Fruit fly (Drosophila melanogaster): ENCODE measurements around the gene KrT95D.

Gene KrT95D

DNA sequence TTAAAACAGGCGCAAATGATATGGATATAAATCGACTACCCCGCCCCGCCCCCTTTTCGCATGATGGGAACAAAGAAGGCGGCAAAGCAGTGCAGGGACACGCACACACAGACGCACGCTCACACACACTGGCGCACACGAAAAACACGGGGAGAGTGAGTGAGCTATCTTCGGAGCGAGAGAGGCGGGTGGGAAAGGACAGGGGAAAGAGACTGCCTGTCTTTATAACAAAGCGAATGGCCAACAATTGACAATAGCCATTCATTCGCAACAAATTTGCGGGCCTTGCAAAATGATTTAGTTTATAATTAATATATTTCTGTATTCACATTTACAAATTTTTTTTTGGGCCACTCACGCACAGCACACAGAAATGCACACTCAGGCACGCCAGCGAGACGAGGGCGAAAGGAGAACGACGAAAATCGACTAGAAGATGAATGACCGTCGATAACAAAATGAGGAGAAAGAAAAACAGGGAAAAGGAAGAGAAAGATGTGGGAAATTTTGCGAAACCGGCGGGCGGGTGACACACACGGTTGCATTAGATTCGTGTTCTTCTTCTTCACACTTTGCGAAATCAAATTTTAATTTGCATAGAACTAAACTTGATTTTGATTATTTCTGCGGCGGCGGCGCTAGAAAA lies 15.1 kb upstream of the KrT95D start (continued):
- TF ChIP-seq abd-A (tag; optimal IDR thresholded peaks at IDR 0.05) (no peak), Mrtf (GFP tag; IDR thresholded peaks at IDR 0.05) (no peak), unc-4 (GFP tag; IDR thresholded peaks at IDR 0.05; ENCODE audit: partially characterized antibody) (no peak), CG11247 (GFP tag; IDR thresholded peaks at IDR 0.05) (no peak), PHDP (tag; optimal IDR thresholded peaks at IDR 0.05) (no peak), NC2β (GFP tag; optimal IDR thresholded peaks at IDR 0.05) (no peak), nom (GFP tag; optimal IDR thresholded peaks at IDR 0.05) (peak; percentile 43)

DNA sequence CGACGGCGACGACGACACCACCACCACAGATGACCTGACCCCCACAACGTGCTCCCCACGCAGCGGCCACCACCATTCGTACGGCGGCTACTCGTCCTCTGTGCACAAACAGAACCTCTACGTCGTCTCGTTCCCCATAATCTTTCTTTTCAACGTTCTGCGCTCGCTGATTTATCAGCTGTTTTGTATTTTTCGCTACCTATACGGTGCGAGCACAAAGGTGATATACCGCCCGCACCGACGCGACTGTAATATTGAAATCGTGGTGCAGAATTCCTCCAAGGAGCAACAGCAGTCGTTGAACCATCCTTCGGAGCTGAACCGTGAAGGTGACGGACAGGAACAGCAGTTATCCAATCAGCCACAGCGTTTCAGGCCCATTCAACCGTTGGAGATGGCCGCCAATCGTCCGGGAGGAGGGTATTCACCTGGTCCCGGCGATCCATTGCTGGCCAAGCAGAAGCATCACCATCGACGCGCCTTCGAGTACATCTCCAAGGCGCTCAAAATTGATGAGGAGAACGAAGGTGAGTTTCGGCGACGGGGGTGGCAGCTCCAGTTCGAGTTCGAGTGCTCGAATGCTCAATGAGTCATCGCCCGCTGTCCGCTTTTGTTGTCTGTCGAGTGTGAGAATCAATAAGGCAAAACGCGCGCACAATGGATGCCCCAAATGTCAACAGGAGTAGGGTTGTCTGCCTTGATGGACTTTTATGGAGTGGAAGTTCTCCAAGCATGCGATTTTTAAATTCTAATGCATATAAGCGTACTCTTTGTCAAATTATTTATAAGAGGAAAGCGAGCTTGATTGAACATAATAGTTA lies 7.3 kb upstream of the KrT95D start, which contains the start of gene Miro:
Miro (minus strand) TSS at position 112 of the 821 bp plus-strand sequence.
- no peak for TF ChIP-seq CoRest (tag; optimal IDR thresholded peaks at IDR 0.05)
- TF ChIP-seq CG1603 (tag; optimal IDR thresholded peaks at IDR 0.05), result no peak
- 0 out of 2 replicates have a peak, but pooled peaks have one; percentile 13 for TF ChIP-seq ara (GFP tag; IDR thresholded peaks at IDR 0.05)
- no peak for TF ChIP-seq hth (optimal IDR thresholded peaks at IDR 0.05)
- peak; percentile 70 for TF ChIP-seq CG15073 (GFP tag; optimal IDR thresholded peaks at IDR 0.05)
- no peak for TF ChIP-seq CG16813 (GFP tag; IDR thresholded peaks at IDR 0.05; ENCODE audit: partially characterized antibody)
- no peak for TF ChIP-seq CG12942 (GFP tag; optimal IDR thresholded peaks at IDR 0.05)
- peak in 1 of 2 experiments; percentile 71 for TF ChIP-seq crp (GFP tag; optimal IDR thresholded peaks at IDR 0.05)
- TF ChIP-seq Spps (tag; optimal IDR thresholded peaks at IDR 0.05), result no peak
- TF ChIP-seq ewg (GFP tag; optimal IDR thresholded peaks at IDR 0.05), result no peak
- TF ChIP-seq salm (tag; optimal IDR thresholded peaks at IDR 0.05), result no peak
- no peak for TF ChIP-seq pfk (GFP tag; optimal IDR thresholded peaks at IDR 0.05)
- TF ChIP-seq pzg (GFP tag; optimal IDR thresholded peaks at IDR 0.05), result peak; percentile 3
- no peak for TF ChIP-seq mld (GFP tag; IDR thresholded peaks at IDR 0.05; ENCODE audit: partially characterized antibody)
- peak; percentile 26 for TF ChIP-seq Med (GFP tag)
- TF ChIP-seq chm (GFP tag; IDR thresholded peaks at IDR 0.05), result no peak
- TF ChIP-seq CG12155 (GFP tag; optimal IDR thresholded peaks at IDR 0.05), result peak; percentile 92
- no peak for TF ChIP-seq CG6272 (GFP tag; IDR thresholded peaks at IDR 0.05)
- no peak for TF ChIP-seq CG2116 (GFP tag; optimal IDR thresholded peaks at IDR 0.05)
- no peak for TF ChIP-seq CG2712 (tag; optimal IDR thresholded peaks at IDR 0.05)
- TF ChIP-seq Meics (GFP tag; optimal IDR thresholded peaks at IDR 0.05), result no peak
- peak; percentile 63 for TF ChIP-seq nom (GFP tag; optimal IDR thresholded peaks at IDR 0.05)
- TF ChIP-seq CG10543 (GFP tag; optimal IDR thresholded peaks at IDR 0.05), result no peak
- peak; percentile 31; the same call in 1 of the 2 replicates for TF ChIP-seq onecut (GFP tag; IDR thresholded peaks at IDR 0.05)
- TF ChIP-seq kay (GFP tag; optimal IDR thresholded peaks at IDR 0.05), result peak; percentile 15
- TF ChIP-seq NC2β (GFP tag; optimal IDR thresholded peaks at IDR 0.05), result no peak
- no peak for TF ChIP-seq CG16779 (GFP tag; IDR thresholded peaks at IDR 0.05)
- no peak for TF ChIP-seq sug (tag; optimal IDR thresholded peaks at IDR 0.05)
- no peak for TF ChIP-seq psq (GFP tag; optimal IDR thresholded peaks at IDR 0.05)
- no peak for TF ChIP-seq nmo (GFP tag; optimal IDR thresholded peaks at IDR 0.05)
- TF ChIP-seq MBD-R2 (GFP tag; IDR thresholded peaks at IDR 0.05), result peak; percentile 52; the same call in 1 of the 2 replicates
- TF ChIP-seq Abd-B (GFP tag; optimal IDR thresholded peaks at IDR 0.05), result no peak
- peak; percentile 23 for TF ChIP-seq lbe (GFP tag; optimal IDR thresholded peaks at IDR 0.05)
- TF ChIP-seq Rx (GFP tag; IDR thresholded peaks at IDR 0.05), result 0 out of 2 replicates have a peak, but pooled peaks have one; percentile 12

Measured in whole organism, embryonic.